Worm (Caenorhabditis elegans) whole organism, early embryonic: ENCODE results near the gene ftn-1.

Experiments
- ceh-13 ChIP-seq: fragments of 200-800 bp; sonication (Bioruptor generic); optimal IDR thresholded peaks from 2 replicates; lab custom pipeline; 2018; ENCODE audit warnings: mild to moderate bottlenecking, missing genetic modification characterization, missing compliant biosample characterization
- flt-1 ChIP-seq: fragments of 200-800 bp; sonication (Bioruptor generic); IDR thresholded peaks from 2 replicates; pipeline ENCODE4 v1.3.6; 2022; ENCODE audit warnings: missing genetic modification characterization, missing compliant biosample characterization
- tra-4 ChIP-seq: sonication (generic microtip); optimal IDR thresholded peaks from 2 replicates; lab custom pipeline; 2017; ENCODE audit warnings: missing genetic modification characterization, missing compliant biosample characterization

- TF ChIP-seq ceh-13 (GFP tag; lab: Kevin White, UChicago) = no peak
- no peak for TF ChIP-seq flt-1 (GFP tag; lab: Robert Waterston, UW)
- no peak for TF ChIP-seq tra-4 (tag; lab: Kevin White, UChicago)
Measured at ce11 chrV:7522279-7522678, 25.1 kb downstream of the ftn-1 start, which contains the start of gene C54F6.15.
